Fruit fly (Drosophila melanogaster): ENCODE data around the gene ND-75.

Gene ND-75

DNA sequence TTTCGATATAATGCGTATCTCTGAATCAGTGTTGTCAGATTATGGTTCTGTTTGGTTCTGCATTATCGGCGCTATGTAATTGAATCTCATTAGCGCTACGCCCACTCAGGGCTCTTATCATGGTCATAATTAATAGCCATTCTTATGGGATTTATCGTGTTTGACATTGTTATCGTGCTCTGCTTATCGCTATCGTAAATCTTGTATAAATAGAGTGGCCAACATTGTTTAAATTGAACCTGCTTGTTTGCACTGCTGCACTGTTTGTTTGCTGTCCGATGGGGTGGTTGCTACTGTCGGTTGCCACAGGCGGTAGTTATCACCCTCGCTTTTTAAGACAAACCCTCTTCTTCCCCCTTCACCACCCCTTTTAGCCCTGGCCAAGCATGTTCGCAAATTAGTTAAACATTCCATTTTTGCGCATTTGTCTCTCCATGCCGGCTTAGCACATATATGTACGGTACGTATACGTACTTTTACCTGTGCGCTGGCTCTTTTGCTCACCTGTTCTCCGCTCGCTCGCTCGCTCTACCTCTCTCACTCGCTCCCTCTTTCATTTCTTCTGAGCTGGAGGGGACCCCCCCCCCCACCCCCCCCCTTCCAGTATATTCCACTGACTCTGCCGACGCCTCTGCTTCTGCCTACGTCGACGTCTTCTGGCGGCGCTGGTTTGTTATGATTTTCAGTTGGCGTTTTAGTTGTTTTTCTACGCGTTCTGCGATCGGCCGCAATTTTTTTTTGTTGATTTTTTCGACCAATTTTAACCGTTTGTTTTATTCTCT lies 21.4 kb downstream of the ND-75 start (continued):
- TF ChIP-seq NC2α (GFP tag; optimal IDR thresholded peaks at IDR 0.05) (peak; percentile 30), ac (GFP tag; optimal IDR thresholded peaks at IDR 0.05) (peak; percentile 64), Usf (GFP tag; optimal IDR thresholded peaks at IDR 0.05) (peak; percentile 8), CG17328 (GFP tag; IDR thresholded peaks at IDR 0.05) (no peak), Side (GFP tag; optimal IDR thresholded peaks at IDR 0.05) (peak; percentile 58), crol (GFP tag; IDR thresholded peaks at IDR 0.05) (peak; percentile 98), pnt (GFP tag; optimal IDR thresholded peaks at IDR 0.05) (peak; percentile 18), CG5245 (GFP tag; optimal IDR thresholded peaks at IDR 0.05) (no peak), CG8290 (GFP tag; optimal IDR thresholded peaks at IDR 0.05) (peak; percentile 31), CG8290 (tag; optimal IDR thresholded peaks at IDR 0.05) (peak; percentile 53 to 65), CG12104 (GFP tag; optimal IDR thresholded peaks at IDR 0.05) (peak; percentile 41), zen (tag; optimal IDR thresholded peaks at IDR 0.05) (peak; percentile 4), unc-4 (GFP tag; IDR thresholded peaks at IDR 0.05; ENCODE audit: partially characterized antibody) (no peak), luna (GFP tag; optimal IDR thresholded peaks at IDR 0.05) (no peak), CG18764 (GFP tag; optimal IDR thresholded peaks at IDR 0.05) (peak; percentile 13), cato (GFP tag; optimal IDR thresholded peaks at IDR 0.05; ENCODE audit: borderline replicate concordance) (no peak), CG14014 (GFP tag; IDR thresholded peaks at IDR 0.05) (no peak), CG12236 (GFP tag; optimal IDR thresholded peaks at IDR 0.05) (peak; percentile 46), CG31224 (GFP tag; IDR thresholded peaks at IDR 0.05) (no peak), br (optimal IDR thresholded peaks at IDR 0.05) (no peak), CG6683 (GFP tag; optimal IDR thresholded peaks at IDR 0.05) (peak; percentile 55), hth (optimal IDR thresholded peaks at IDR 0.05) (no peak), Fer3 (tag; optimal IDR thresholded peaks at IDR 0.05) (peak; percentile 50), wdn (GFP tag; IDR thresholded peaks at IDR 0.05) (no peak), odd (GFP tag; optimal IDR thresholded peaks at IDR 0.05) (peak; percentile 79), h (optimal IDR thresholded peaks at IDR 0.05) (no peak), Neu2 (GFP tag; optimal IDR thresholded peaks at IDR 0.05; ENCODE audit: borderline replicate concordance) (no peak), Blimp-1 (GFP tag; optimal IDR thresholded peaks at IDR 0.05) (peak; percentile 54), CG11504 (tag; optimal IDR thresholded peaks at IDR 0.05) (peak; percentile 34), HmgZ (tag; optimal IDR thresholded peaks at IDR 0.05) (peak; percentile 33), bigmax (GFP tag; optimal IDR thresholded peaks at IDR 0.05) (peak; percentile 18), H2.0 (GFP tag; IDR thresholded peaks at IDR 0.05) (no peak), z (GFP tag; IDR thresholded peaks at IDR 0.05) (no peak), CG10209 (GFP tag; optimal IDR thresholded peaks at IDR 0.05) (peak; percentile 66), dan (GFP tag; IDR thresholded peaks at IDR 0.05) (no peak), CG12769 (tag; optimal IDR thresholded peaks at IDR 0.05) (peak; percentile 25), pum (GFP tag; optimal IDR thresholded peaks at IDR 0.05) (peak; percentile 4), Ravus (GFP tag; IDR thresholded peaks at IDR 0.05) (no peak), Rfx (GFP tag; IDR thresholded peaks at IDR 0.05) (0 out of 2 replicates have a peak, but pooled peaks have one; percentile 3), NK7.1 (GFP tag; optimal IDR thresholded peaks at IDR 0.05) (peak; percentile 27), Mad (GFP tag; optimal IDR thresholded peaks at IDR 0.05) (no peak), seq (GFP tag; IDR thresholded peaks at IDR 0.05) (no peak), Dll (GFP tag; IDR thresholded peaks at IDR 0.05; ENCODE audit: partially characterized antibody) (no peak), Hr39 (optimal IDR thresholded peaks at IDR 0.05) (peak; percentile 20), Dip3 (GFP tag; optimal IDR thresholded peaks at IDR 0.05) (no peak), CG4820 (GFP tag; optimal IDR thresholded peaks at IDR 0.05) (peak; percentile 13), NC2β (GFP tag; optimal IDR thresholded peaks at IDR 0.05) (peak; percentile 18), Sry-β (GFP tag; optimal IDR thresholded peaks at IDR 0.05) (peak; percentile 35), Ets97D (GFP tag; optimal IDR thresholded peaks at IDR 0.05) (no peak), CG7839 (tag; optimal IDR thresholded peaks at IDR 0.05) (peak; percentile 17), CG4707 (GFP tag; optimal IDR thresholded peaks at IDR 0.05) (peak; percentile 52), CG14860 (GFP tag; IDR thresholded peaks at IDR 0.05; ENCODE audit: partially characterized antibody) (no peak)
